Fruit fly (Drosophila melanogaster) whole organism, embryonic: ENCODE measurements around the gene stg1.

Source experiments
- Ada2b ChIP-seq: fragments of 200-800 bp; sonication (Bioruptor generic); IDR thresholded peaks from 2 replicates; pipeline ENCODE4 v1.3.6; 2022; ENCODE audit warnings: missing biosample characterization, missing genetic modification characterization
- CG10321 ChIP-seq: fragments of 200-800 bp; sonication (Bioruptor generic); IDR thresholded peaks from 2 replicates; pipeline ENCODE4 v1.3.6; 2022; ENCODE audit warnings: missing biosample characterization, missing genetic modification characterization
- CG10462 ChIP-seq: fragments of 200-800 bp; sonication (Bioruptor generic); optimal IDR thresholded peaks from 2 replicates; lab custom pipeline; 2016; ENCODE audit warnings: missing biosample characterization, missing genetic modification characterization
- CG11093 ChIP-seq: fragments of 200-800 bp; sonication (Bioruptor generic); IDR thresholded peaks from 3 replicates; pipeline ENCODE4 v1.3.6; 2022; ENCODE audit warnings: missing biosample characterization, missing genetic modification characterization
- CG11560 ChIP-seq: fragments of 200-800 bp; sonication (Bioruptor generic); IDR thresholded peaks from 3 replicates; pipeline ENCODE4 v1.3.6; 2022; ENCODE audit warnings: missing biosample characterization, missing genetic modification characterization
- CG15073 ChIP-seq: fragments of 200-800 bp; sonication (Bioruptor generic); optimal IDR thresholded peaks from 2 replicates; lab custom pipeline; 2016; ENCODE audit warnings: missing biosample characterization, missing genetic modification characterization
- CG1603 ChIP-seq: fragments of 200-800 bp; sonication (Bioruptor generic); optimal IDR thresholded peaks from 2 replicates; lab custom pipeline; 2019; ENCODE audit warnings: missing biosample characterization, mild to moderate bottlenecking, missing genetic modification characterization, moderate library complexity
- CG18011 ChIP-seq: fragments of 200-800 bp; sonication (Bioruptor generic); optimal IDR thresholded peaks from 2 replicates; lab custom pipeline; 2017; ENCODE audit warnings: missing biosample characterization, missing genetic modification characterization, mild to moderate bottlenecking, moderate library complexity, missing genotype
- CG2678 ChIP-seq: fragments of 200-800 bp; sonication (Bioruptor generic); optimal IDR thresholded peaks from 3 replicates; lab custom pipeline; 2019; ENCODE audit warnings: missing biosample characterization, mild to moderate bottlenecking, missing genetic modification characterization, moderate library complexity
- CG31388 ChIP-seq: fragments of 200-800 bp; sonication (Bioruptor generic); optimal IDR thresholded peaks from 2 replicates; lab custom pipeline; 2016; ENCODE audit warnings: missing biosample characterization, missing genetic modification characterization
- CG32532 ChIP-seq: fragments of 200-800 bp; sonication (Bioruptor generic); IDR thresholded peaks from 2 replicates; pipeline ENCODE4 v1.3.6; 2022; ENCODE audit warnings: missing biosample characterization, missing genetic modification characterization
- CG34224 ChIP-seq: fragments of 200-800 bp; sonication (Bioruptor generic); IDR thresholded peaks from 3 replicates; pipeline ENCODE4 v1.3.6; 2022; ENCODE audit warnings: missing biosample characterization, missing genetic modification characterization; ENCODE audit not compliant: partially characterized antibody
- CG6254 ChIP-seq: fragments of 200-800 bp; sonication (Bioruptor generic); optimal IDR thresholded peaks from 3 replicates; lab custom pipeline; 2017; ENCODE audit warnings: mild to moderate bottlenecking, missing biosample characterization, missing genetic modification reagents, missing genetic modification characterization
- CG6654 ChIP-seq: fragments of 200-800 bp; sonication (Bioruptor generic); optimal IDR thresholded peaks from 2 replicates; lab custom pipeline; 2017; ENCODE audit warnings: missing biosample characterization, mild to moderate bottlenecking, missing genetic modification characterization
- CG7357 ChIP-seq: fragments of 200-800 bp; sonication (Bioruptor generic); IDR thresholded peaks from 3 replicates; pipeline ENCODE4 v1.3.6; 2022; ENCODE audit warnings: missing biosample characterization, missing genetic modification characterization
- CG7987 ChIP-seq: fragments of 200-800 bp; sonication (Bioruptor generic); optimal IDR thresholded peaks from 2 replicates; lab custom pipeline; 2018; ENCODE audit warnings: missing biosample characterization, mild to moderate bottlenecking, missing genetic modification characterization, moderate library complexity
- CG8765 ChIP-seq: fragments of 200-800 bp; sonication (Bioruptor generic); IDR thresholded peaks from 2 replicates; pipeline ENCODE4 v1.3.6; 2022; ENCODE audit warnings: missing biosample characterization, missing genetic modification characterization
- CG8944 ChIP-seq: fragments of 200-800 bp; sonication (Bioruptor generic); optimal IDR thresholded peaks from 3 replicates; lab custom pipeline; 2016; ENCODE audit warnings: missing biosample characterization, missing genetic modification characterization
- CG9215 ChIP-seq: fragments of 200-800 bp; sonication (Bioruptor generic); IDR thresholded peaks from 2 replicates; pipeline ENCODE4 v1.3.6; 2022; ENCODE audit warnings: missing biosample characterization, missing genetic modification characterization
- CG9817 ChIP-seq: fragments of 200-800 bp; sonication (Bioruptor generic); optimal IDR thresholded peaks from 2 replicates; lab custom pipeline; 2018; ENCODE audit warnings: missing biosample characterization, mild to moderate bottlenecking, missing genetic modification characterization, moderate library complexity
- CrebB ChIP-seq: fragments of 200-800 bp; sonication (Bioruptor generic); optimal IDR thresholded peaks from 3 replicates; lab custom pipeline; 2018; ENCODE audit warnings: missing biosample characterization, mild to moderate bottlenecking, missing genetic modification characterization
- Doc2 ChIP-seq: fragments of 200-800 bp; sonication (Bioruptor generic); IDR thresholded peaks from 2 replicates; pipeline ENCODE4 v1.3.6; 2022; ENCODE audit warnings: missing biosample characterization, missing genetic modification characterization
- Ets65A ChIP-seq: fragments of 200-800 bp; sonication (Bioruptor generic); peaks from one replicate; lab custom pipeline; 2016; ENCODE audit warnings: missing biosample characterization, missing genetic modification characterization
- Fer2 ChIP-seq: fragments of 200-800 bp; sonication (Bioruptor generic); optimal IDR thresholded peaks from 2 replicates; lab custom pipeline; 2018; ENCODE audit warnings: missing biosample characterization, mild to moderate bottlenecking, missing genetic modification characterization, moderate library complexity
- H15 ChIP-seq: fragments of 200-800 bp; sonication (Bioruptor generic); IDR thresholded peaks from 3 replicates; pipeline ENCODE4 v1.3.6; 2022; ENCODE audit warnings: missing biosample characterization, missing genetic modification characterization
- Lim3 ChIP-seq: fragments of 200-800 bp; sonication (Bioruptor generic); IDR thresholded peaks from 2 replicates; pipeline ENCODE4 v1.3.6; 2022; ENCODE audit warnings: missing biosample characterization, missing genetic modification characterization
- Lpt ChIP-seq: fragments of >200 bp; optimal IDR thresholded peaks from 2 replicates; lab custom pipeline; 2018; ENCODE audit warnings: missing biosample characterization, missing genetic modification characterization
- Meics ChIP-seq: fragments of 200-800 bp; sonication (Bioruptor generic); optimal IDR thresholded peaks from 2 replicates; lab custom pipeline; 2017; ENCODE audit warnings: missing biosample characterization, mild to moderate bottlenecking, missing genetic modification characterization
- NC2α ChIP-seq: fragments of 200-800 bp; sonication (Bioruptor generic); optimal IDR thresholded peaks from 2 replicates; lab custom pipeline; 2016; ENCODE audit warnings: missing biosample characterization, missing genetic modification characterization
- Optix ChIP-seq: fragments of 200-800 bp; sonication (Bioruptor generic); IDR thresholded peaks from 3 replicates; pipeline ENCODE4 v1.3.6; 2022; ENCODE audit warnings: missing biosample characterization, missing genetic modification characterization
- Ptx1 ChIP-seq: fragments of 200-800 bp; sonication (Bioruptor generic); IDR thresholded peaks from 2 replicates; pipeline ENCODE4 v1.3.6; 2022; ENCODE audit warnings: missing biosample characterization, missing genetic modification characterization
- Stat92E ChIP-seq, 3 experiments: fragments of >200 bp in 2 of 3; fragments of 200-800 bp in 1 of 3; sonication (Bioruptor generic) in 1 of 3; optimal IDR thresholded peaks; 2 replicates each; lab custom pipeline; 2017 to 2019; ENCODE audit warnings: missing biosample characterization in 3 of 3, missing genetic modification characterization in 3 of 3, mild to moderate bottlenecking in 1 of 3, moderate library complexity in 1 of 3
- amos ChIP-seq: fragments of 200-800 bp; sonication (Bioruptor generic); IDR thresholded peaks from 2 replicates; pipeline ENCODE4 v1.3.6; 2022; ENCODE audit warnings: missing biosample characterization, missing genetic modification characterization; ENCODE audit not compliant: partially characterized antibody
- ara ChIP-seq: fragments of 200-800 bp; sonication (Bioruptor generic); IDR thresholded peaks from 2 replicates; pipeline ENCODE4 v1.3.6; 2022; ENCODE audit warnings: missing biosample characterization, missing genetic modification characterization
- btn ChIP-seq: fragments of 200-800 bp; sonication (Bioruptor generic); optimal IDR thresholded peaks from 2 replicates; lab custom pipeline; 2016; ENCODE audit warnings: missing biosample characterization, missing genetic modification characterization
- corto ChIP-seq: fragments of 200-800 bp; sonication (Bioruptor generic); optimal IDR thresholded peaks from 2 replicates; lab custom pipeline; 2016; ENCODE audit warnings: missing biosample characterization, mild to moderate bottlenecking, missing genetic modification characterization, moderate library complexity
- dysf ChIP-seq: fragments of 200-800 bp; sonication (Bioruptor generic); IDR thresholded peaks from 3 replicates; pipeline ENCODE4 v1.3.6; 2022; ENCODE audit warnings: missing biosample characterization, missing genetic modification characterization
- fu2 ChIP-seq: fragments of 200-800 bp; sonication (Bioruptor generic); optimal IDR thresholded peaks from 2 replicates; lab custom pipeline; 2016; ENCODE audit warnings: missing biosample characterization, missing genetic modification characterization
- gfzf ChIP-seq: fragments of 200-800 bp; sonication (Bioruptor generic); optimal IDR thresholded peaks from 2 replicates; lab custom pipeline; 2016; ENCODE audit warnings: missing biosample characterization, mild to moderate bottlenecking, missing genetic modification characterization, moderate library complexity
- hkb ChIP-seq, 2 experiments: fragments of 200-800 bp in 1 of 2; fragments of >200 bp in 1 of 2; sonication (Bioruptor generic) in 1 of 2; IDR thresholded peaks in 1 of 2; optimal IDR thresholded peaks in 1 of 2; 2 replicates each; pipeline versions ENCODE4 v1.3.6 to Lab custom; 2017 to 2022; ENCODE audit warnings: missing biosample characterization in 1 of 2, missing genetic modification characterization in 1 of 2
- klu ChIP-seq: fragments of 200-800 bp; sonication (Bioruptor generic); IDR thresholded peaks from 2 replicates; pipeline ENCODE4 v1.3.6; 2022; ENCODE audit warnings: missing biosample characterization, missing genetic modification characterization
- luna ChIP-seq: fragments of 200-800 bp; sonication (Bioruptor generic); optimal IDR thresholded peaks from 2 replicates; lab custom pipeline; 2016; ENCODE audit warnings: missing biosample characterization, missing genetic modification characterization
- pan ChIP-seq, 4 experiments: fragments of >200 bp in 3 of 4; fragments of 200-800 bp in 1 of 4; sonication (Bioruptor generic) in 1 of 4; optimal IDR thresholded peaks in 3 of 4; IDR thresholded peaks in 1 of 4; 2 replicates each; pipeline versions ENCODE4 v1.3.6 to Lab custom; 2017 to 2022; ENCODE audit warnings: missing biosample characterization in 2 of 4, missing genetic modification characterization in 2 of 4, mixed read lengths in 1 of 4
- peb ChIP-seq: fragments of 200-800 bp; sonication (Bioruptor generic); IDR thresholded peaks from 2 replicates; pipeline ENCODE4 v1.3.6; 2022; ENCODE audit warnings: missing biosample characterization, missing genetic modification characterization
- pita ChIP-seq: fragments of 200-800 bp; sonication (Bioruptor generic); optimal IDR thresholded peaks from 2 replicates; lab custom pipeline; 2017; ENCODE audit warnings: missing biosample characterization, mild to moderate bottlenecking, missing genetic modification characterization
- row ChIP-seq: fragments of 200-800 bp; sonication (Bioruptor generic); IDR thresholded peaks from 3 replicates; pipeline ENCODE4 v1.3.6; 2022; ENCODE audit warnings: missing biosample characterization, missing genetic modification characterization
- scrt ChIP-seq: fragments of 200-800 bp; sonication (Bioruptor generic); optimal IDR thresholded peaks from 2 replicates; lab custom pipeline; 2018; ENCODE audit warnings: missing biosample characterization, mild to moderate bottlenecking, missing genetic modification characterization, moderate library complexity
- seq ChIP-seq: fragments of 200-800 bp; sonication (Bioruptor generic); IDR thresholded peaks from 2 replicates; pipeline ENCODE4 v1.3.6; 2022; ENCODE audit warnings: missing biosample characterization, missing genetic modification characterization
- slbo ChIP-seq: fragments of 200-800 bp; sonication (Bioruptor generic); IDR thresholded peaks from 2 replicates; pipeline ENCODE4 v1.3.6; 2022; ENCODE audit warnings: missing biosample characterization, missing genetic modification characterization
- stc ChIP-seq: fragments of 200-800 bp; sonication (Bioruptor generic); IDR thresholded peaks from 2 replicates; pipeline ENCODE4 v1.3.6; 2022; ENCODE audit warnings: missing biosample characterization, missing genetic modification characterization
- vfl ChIP-seq: fragments of 200-800 bp; sonication (Bioruptor generic); optimal IDR thresholded peaks from 2 replicates; lab custom pipeline; 2016; ENCODE audit warnings: missing biosample characterization, missing genetic modification characterization

stg1 gene

dm6 chrX:21124176-21124575 lies 30.5 kb downstream of the stg1 start (continued):
- TF ChIP-seq CG1603 (tag; lab: Kevin White, UChicago): peak; percentile 79
- no peak for TF ChIP-seq gfzf (GFP tag; lab: Kevin White, UChicago)
- peak; percentile 77 for TF ChIP-seq dysf (GFP tag; lab: Robert Waterston, UW)
- TF ChIP-seq hkb (optimal IDR thresholded peaks at IDR 0.05; lab: Kevin White, UChicago): no peak
- peak; percentile 70 for TF ChIP-seq hkb (GFP tag; IDR thresholded peaks at IDR 0.05; lab: Robert Waterston, UW)
- TF ChIP-seq vfl (GFP tag; lab: Kevin White, UChicago): no peak
- TF ChIP-seq Lim3 (GFP tag; lab: Robert Waterston, UW): no peak
- TF ChIP-seq CG10321 (GFP tag; lab: Robert Waterston, UW): no peak
- TF ChIP-seq ara (GFP tag; lab: Robert Waterston, UW): peak; percentile 68
- TF ChIP-seq row (GFP tag; lab: Robert Waterston, UW): peak; percentile 77
- no peak for TF ChIP-seq amos (GFP tag; lab: Robert Waterston, UW)
- no peak for TF ChIP-seq CG7987 (GFP tag; lab: Kevin White, UChicago)
- peak; percentile 7 for TF ChIP-seq luna (GFP tag; lab: Kevin White, UChicago)
- peak; percentile 49 for TF ChIP-seq CG18011 (GFP tag; lab: Kevin White, UChicago)
- TF ChIP-seq CrebB: no peak
- no peak for TF ChIP-seq seq (GFP tag; lab: Robert Waterston, UW)
- TF ChIP-seq CG6654: peak; percentile 14
- peak; percentile 35 for TF ChIP-seq CG6254 (GFP tag; lab: Kevin White, UChicago)
- no peak for TF ChIP-seq CG8765 (GFP tag; lab: Robert Waterston, UW)
- peak; percentile 35 for TF ChIP-seq scrt (GFP tag; lab: Kevin White, UChicago)
- TF ChIP-seq btn (GFP tag; lab: Kevin White, UChicago): no peak
- peak; percentile 73 for TF ChIP-seq Ptx1 (GFP tag; lab: Robert Waterston, UW)
- peak; percentile 65 for TF ChIP-seq Meics
- TF ChIP-seq corto (GFP tag; lab: Kevin White, UChicago): peak; percentile 13
- TF ChIP-seq CG34224 (GFP tag; lab: Robert Waterston, UW): no peak
- TF ChIP-seq pita (GFP tag; lab: Kevin White, UChicago): no peak
- no peak for TF ChIP-seq Lpt (GFP tag; lab: Kevin White, UChicago)
- TF ChIP-seq Fer2 (tag; lab: Kevin White, UChicago): peak; percentile 7
- no peak for TF ChIP-seq Stat92E (GFP tag; optimal IDR thresholded peaks at IDR 0.05; lab: Kevin White, UChicago)
- TF ChIP-seq CG10462 (GFP tag; lab: Kevin White, UChicago): peak; percentile 58
- no peak for TF ChIP-seq Optix (GFP tag; lab: Robert Waterston, UW)
- peak; percentile 57 for TF ChIP-seq Ada2b (GFP tag; lab: Robert Waterston, UW)
- peak; percentile 66 for TF ChIP-seq CG32532 (GFP tag; lab: Robert Waterston, UW)
- TF ChIP-seq Ets65A (GFP tag; lab: Kevin White, UChicago): peak; percentile 84
- TF ChIP-seq CG2678 (tag; lab: Kevin White, UChicago): peak; percentile 81
- no peak for TF ChIP-seq peb (GFP tag; lab: Robert Waterston, UW)
- no peak for TF ChIP-seq NC2α (GFP tag; lab: Kevin White, UChicago)
- TF ChIP-seq Doc2 (GFP tag; lab: Robert Waterston, UW): no peak
- no peak for TF ChIP-seq CG31388 (GFP tag; lab: Kevin White, UChicago)
- TF ChIP-seq CG11560 (tag; lab: Robert Waterston, UW): no peak
- TF ChIP-seq CG9817: peak; percentile 66
- TF ChIP-seq CG9215 (GFP tag; lab: Robert Waterston, UW): peak; percentile 37; the same call in 1 of the 2 replicates
- no peak; the same call in 2 of the 3 replicates for TF ChIP-seq H15 (GFP tag; lab: Robert Waterston, UW)
- TF ChIP-seq klu (GFP tag; lab: Robert Waterston, UW): peak; percentile 39; the same call in 1 of the 2 replicates
- TF ChIP-seq slbo: peak; percentile 73
- no peak for TF ChIP-seq stc
- no peak for TF ChIP-seq CG15073 (GFP tag; lab: Kevin White, UChicago)
- no peak for TF ChIP-seq fu2 (GFP tag; lab: Kevin White, UChicago)
- no peak for TF ChIP-seq CG11093 (GFP tag; lab: Robert Waterston, UW)
- TF ChIP-seq CG8944: no peak
- no peak for TF ChIP-seq pan (optimal IDR thresholded peaks at IDR 0.05; lab: Kevin White, UChicago)
- peak in 1 of 2 experiments; percentile 73 for TF ChIP-seq pan (GFP tag; optimal IDR thresholded peaks at IDR 0.05 in 1 of 2, IDR thresholded peaks at IDR 0.05 in 1 of 2)
- TF ChIP-seq CG7357: peak; percentile 57; the same call in 1 of the 3 replicates
